Fruit fly (Drosophila melanogaster): Measurements from ENCODE around the gene CG10077.

The CG10077 gene

DNA sequence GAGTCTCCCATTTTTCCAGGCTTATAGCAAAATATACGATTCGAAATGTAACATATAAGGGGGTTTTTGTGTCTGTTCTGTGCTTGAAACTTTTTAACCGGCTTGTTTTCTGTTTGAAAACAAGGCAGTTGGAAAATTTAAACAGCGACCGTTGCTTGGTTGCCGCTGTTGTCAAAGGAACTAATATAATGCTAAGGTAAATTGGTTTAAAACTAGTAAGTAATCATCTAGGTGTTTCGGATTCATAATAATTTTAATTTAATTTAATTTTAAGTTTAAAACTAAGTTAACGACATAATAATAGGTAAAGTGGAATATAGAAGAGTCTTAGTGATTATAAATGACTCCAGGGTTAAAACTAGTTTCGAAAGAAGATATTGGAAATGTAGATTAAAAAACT, 12.1 kb upstream of the CG10077 start, which contains the start of gene CG10064:
Gene CG10064, minus strand, starts transcription at position 101 of the 400 bp plus-strand sequence.
- no peak for TF ChIP-seq EcR (GFP tag; optimal IDR thresholded peaks at IDR 0.05)
- TF ChIP-seq Dll (optimal IDR thresholded peaks at IDR 0.05): no peak
- no peak for TF ChIP-seq CG8478 (optimal IDR thresholded peaks at IDR 0.05)
- TF ChIP-seq pan (optimal IDR thresholded peaks at IDR 0.05): no peak
- no peak for TF ChIP-seq psq (optimal IDR thresholded peaks at IDR 0.05)
- TF ChIP-seq usp (GFP tag; optimal IDR thresholded peaks at IDR 0.05): no peak

DNA sequence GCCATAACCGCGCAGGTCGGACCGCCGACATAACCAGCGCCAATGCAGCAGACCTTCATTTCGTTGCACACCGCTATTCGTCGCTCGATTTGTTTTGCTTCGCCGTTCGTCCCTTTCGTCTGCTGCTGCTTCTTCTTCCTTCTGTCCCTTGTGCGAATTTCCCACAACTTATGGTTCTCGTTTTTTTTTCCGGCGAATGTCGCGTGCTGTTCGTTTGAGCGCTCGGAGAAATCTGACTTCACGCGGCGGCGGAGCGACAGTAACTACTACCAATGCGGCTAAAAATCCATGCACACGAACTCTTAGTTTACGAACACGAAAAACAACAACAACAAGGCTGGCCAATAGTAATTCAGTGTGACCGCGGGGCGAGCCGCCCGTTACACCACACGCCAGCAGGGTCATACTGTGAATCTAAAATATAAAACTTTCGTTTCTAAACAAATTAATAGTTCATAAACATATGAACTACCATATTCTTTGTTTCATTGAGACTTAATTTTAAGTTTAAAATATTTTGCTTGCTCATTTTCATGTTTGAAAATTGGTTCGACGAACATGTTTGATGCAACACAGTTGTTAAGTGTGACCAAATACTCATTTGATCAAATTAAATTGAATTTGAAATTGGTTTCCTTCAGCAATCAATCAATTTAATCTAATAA, 8.9 kb upstream of the CG10077 start, which contains the start of gene sgl:
Gene sgl, minus strand, starts transcription at position 271 of the 665 bp plus-strand sequence.
- TF ChIP-seq pan (optimal IDR thresholded peaks at IDR 0.05) (no peak), Dll (optimal IDR thresholded peaks at IDR 0.05) (no peak), psq (optimal IDR thresholded peaks at IDR 0.05) (peak; percentile 18), EcR (GFP tag; optimal IDR thresholded peaks at IDR 0.05) (no peak), CG8478 (optimal IDR thresholded peaks at IDR 0.05) (no peak)

DNA sequence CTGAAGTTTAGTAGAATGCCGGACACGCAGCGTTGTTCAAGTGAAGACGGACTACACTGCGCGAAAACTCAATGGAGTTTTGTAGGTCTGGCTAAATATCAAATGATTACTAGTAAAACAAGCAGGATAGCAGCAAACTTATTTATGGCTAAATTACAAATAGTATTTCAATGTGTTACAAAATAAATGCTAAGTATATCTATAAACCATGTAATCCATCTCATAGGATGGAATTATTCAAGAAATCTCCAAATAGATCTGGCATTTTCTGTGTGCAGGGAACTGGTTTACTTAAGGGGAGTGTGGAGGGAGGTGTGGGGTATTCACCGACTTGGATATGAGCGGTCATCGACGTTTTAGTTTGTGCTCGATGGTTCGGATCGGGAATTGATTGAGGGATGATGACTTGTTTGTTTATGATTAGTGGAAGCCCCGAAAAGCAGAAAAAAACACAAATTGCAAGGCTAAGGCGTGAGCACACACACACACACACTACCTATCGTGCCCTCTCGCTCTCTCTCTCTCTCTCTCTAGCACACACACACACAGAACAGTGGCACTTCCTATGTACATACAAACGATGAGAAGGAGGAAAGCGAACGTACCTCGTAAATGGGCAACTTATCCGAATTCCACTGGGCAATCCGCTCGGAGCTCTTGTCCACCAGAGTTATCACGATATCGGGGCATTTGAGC, 8.2 kb upstream of the CG10077 start:
- TF ChIP-seq pan (optimal IDR thresholded peaks at IDR 0.05) (no peak), psq (optimal IDR thresholded peaks at IDR 0.05) (peak; percentile 1)

DNA sequence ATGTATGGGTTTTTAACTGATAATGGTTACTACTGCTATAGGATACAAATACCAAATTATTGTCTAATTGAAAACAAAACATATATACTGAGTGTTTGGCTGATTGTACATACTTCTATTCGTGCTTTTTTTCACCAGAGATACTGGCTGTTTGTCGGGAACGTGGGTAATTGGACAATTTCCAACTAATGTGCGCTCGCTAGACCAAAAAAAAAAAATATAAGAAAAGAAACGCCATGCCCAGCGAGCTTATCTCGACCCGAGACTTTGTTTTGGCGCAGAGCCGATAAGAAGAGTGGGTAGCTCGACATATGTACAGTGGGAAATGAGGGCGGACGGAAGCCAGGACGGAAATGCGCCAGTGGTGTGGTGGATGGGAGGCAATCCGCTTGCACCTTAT, 7.5 kb upstream of the CG10077 start:
- TF ChIP-seq Dll (optimal IDR thresholded peaks at IDR 0.05) (no peak), EcR (GFP tag; optimal IDR thresholded peaks at IDR 0.05) (no peak), CG8478 (optimal IDR thresholded peaks at IDR 0.05) (no peak), psq (optimal IDR thresholded peaks at IDR 0.05) (no peak), pan (optimal IDR thresholded peaks at IDR 0.05) (no peak), usp (GFP tag; optimal IDR thresholded peaks at IDR 0.05) (no peak)

DNA sequence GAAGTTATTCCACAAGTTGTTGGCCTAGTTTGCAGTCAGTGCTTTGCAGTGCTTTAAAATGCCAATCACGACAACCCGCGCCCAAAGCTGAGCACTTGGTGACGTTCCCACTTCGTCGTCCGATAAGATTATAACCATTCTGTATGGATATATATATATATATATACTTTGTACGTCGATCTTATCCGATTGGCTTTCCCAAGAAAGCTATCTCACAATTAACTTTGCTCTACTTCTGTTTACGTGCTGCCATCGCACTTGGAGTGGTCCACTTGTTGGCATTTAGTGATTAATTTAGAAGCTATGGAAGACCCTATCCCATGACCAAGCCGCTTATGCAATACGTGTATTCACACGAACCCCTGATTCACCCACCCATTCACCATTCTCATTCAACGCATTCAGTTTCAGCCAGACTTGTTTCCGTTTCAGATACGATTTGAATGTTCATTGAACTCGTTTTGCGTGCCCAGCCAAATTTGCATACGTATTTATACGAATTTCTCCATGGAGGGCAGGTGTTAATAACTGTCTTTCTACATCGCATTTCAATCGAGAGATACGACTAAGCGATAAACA, 6.4 kb upstream of the CG10077 start:
- TF ChIP-seq psq (optimal IDR thresholded peaks at IDR 0.05): no peak
- no peak for TF ChIP-seq CG8478 (optimal IDR thresholded peaks at IDR 0.05)
- no peak for TF ChIP-seq Dll (optimal IDR thresholded peaks at IDR 0.05)
- TF ChIP-seq pan (optimal IDR thresholded peaks at IDR 0.05): no peak
- TF ChIP-seq usp (GFP tag; optimal IDR thresholded peaks at IDR 0.05): no peak
- TF ChIP-seq EcR (GFP tag; optimal IDR thresholded peaks at IDR 0.05): no peak

DNA sequence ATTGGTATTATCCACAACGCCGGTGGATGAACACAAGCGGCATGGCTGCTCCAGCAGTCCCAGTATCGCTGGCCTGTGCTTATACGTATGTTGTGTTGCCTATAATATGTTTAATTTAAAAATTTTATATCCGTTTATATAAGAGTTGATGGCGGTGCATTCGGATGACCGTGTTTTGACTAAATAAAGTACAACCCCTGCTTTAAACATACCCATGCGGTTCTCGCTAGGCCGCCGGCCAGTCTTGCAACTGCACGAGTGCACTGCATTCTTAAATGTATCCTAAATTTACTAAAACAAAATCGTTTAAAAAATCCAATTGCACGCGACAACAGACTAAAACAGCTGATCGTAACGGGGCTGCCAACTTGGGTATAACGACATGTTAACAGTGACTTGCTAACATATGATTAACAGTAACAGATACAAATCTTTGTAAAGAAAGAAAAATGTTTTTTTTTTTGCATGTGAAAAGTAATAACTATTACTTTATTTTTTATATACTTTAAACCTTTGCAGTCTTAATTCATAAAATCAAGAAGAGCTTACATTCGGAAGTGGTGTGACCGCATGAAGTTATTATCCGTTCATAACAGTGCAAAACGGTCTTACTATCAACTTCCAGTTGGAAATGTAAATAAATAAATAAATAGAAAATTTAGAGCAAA, 2.2 kb upstream of the CG10077 start, which contains the start of the genes Uqcc1 and Surf1:
Gene Uqcc1, minus strand, starts transcription at position 356 of the 668 bp plus-strand sequence.
Gene Surf1, plus strand, starts transcription at position 594 of the 668 bp plus-strand sequence.
- no peak for TF ChIP-seq psq (optimal IDR thresholded peaks at IDR 0.05)
- no peak for TF ChIP-seq EcR (GFP tag; optimal IDR thresholded peaks at IDR 0.05)
- no peak for TF ChIP-seq CG8478 (optimal IDR thresholded peaks at IDR 0.05)
- no peak for TF ChIP-seq usp (GFP tag; optimal IDR thresholded peaks at IDR 0.05)

DNA sequence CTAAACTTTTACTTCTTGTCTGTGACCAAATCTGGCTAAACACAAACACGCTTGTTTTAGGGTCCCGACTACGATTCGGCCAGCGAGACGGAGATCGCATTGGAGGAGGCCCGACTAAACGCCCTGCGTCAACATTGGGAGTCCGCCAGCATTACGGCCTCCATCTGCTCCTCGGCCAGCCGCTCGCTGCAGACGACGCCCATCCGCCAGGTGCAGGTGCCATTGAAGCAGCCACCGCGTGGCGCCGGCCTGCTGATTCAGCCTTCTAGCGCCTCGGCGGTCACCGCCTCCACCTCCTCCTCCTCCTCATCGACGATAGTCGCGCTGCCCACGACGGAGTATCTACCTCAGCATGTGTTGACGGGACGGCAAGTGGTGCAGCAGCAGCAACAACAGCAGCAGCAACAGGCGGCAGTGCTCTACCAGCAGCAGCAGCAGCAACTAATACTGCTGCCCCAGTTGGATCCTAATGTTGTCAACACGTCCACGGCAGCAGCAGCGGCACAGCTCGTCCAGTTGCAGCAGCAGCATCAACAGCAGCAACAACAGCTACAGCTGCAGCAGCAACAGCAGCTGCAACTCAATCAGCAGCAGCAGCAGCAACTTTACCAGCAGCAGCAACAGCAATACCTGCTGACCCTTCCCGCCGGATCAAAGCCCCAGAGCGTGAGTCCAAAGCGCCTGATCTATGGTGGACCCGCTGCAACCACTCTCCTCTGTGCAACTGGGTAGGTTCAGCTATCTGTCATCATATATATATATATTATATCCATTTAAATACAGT, 8.3 kb downstream of the CG10077 start:
- TF ChIP-seq usp (GFP tag; optimal IDR thresholded peaks at IDR 0.05) (no peak), psq (optimal IDR thresholded peaks at IDR 0.05) (no peak), CG8478 (optimal IDR thresholded peaks at IDR 0.05) (no peak), Dll (optimal IDR thresholded peaks at IDR 0.05) (no peak), pan (optimal IDR thresholded peaks at IDR 0.05) (no peak), EcR (GFP tag; optimal IDR thresholded peaks at IDR 0.05) (no peak)

DNA sequence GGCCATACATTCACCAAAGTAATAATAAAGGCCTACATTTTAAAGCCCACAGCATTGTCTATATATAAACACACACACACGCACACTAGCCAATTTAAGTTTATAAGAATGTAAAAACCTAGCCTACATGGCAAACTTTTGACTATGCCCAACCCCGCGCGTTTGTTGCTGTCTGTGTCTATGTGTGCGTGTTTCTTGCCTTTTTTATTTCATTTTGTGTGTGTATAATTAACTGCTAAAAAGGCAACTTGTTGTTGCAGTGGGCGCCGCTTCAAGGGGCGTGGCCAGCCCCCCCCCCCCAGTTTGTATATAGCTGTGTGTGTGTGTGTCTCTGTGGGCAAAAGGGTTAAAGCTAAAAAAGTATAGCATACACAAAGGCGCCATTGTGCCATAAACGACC, 10.3 kb downstream of the CG10077 start:
- TF ChIP-seq Dll (optimal IDR thresholded peaks at IDR 0.05) (no peak), EcR (GFP tag; optimal IDR thresholded peaks at IDR 0.05) (no peak), CG8478 (optimal IDR thresholded peaks at IDR 0.05) (no peak), psq (optimal IDR thresholded peaks at IDR 0.05) (no peak), usp (GFP tag; optimal IDR thresholded peaks at IDR 0.05) (no peak), pan (optimal IDR thresholded peaks at IDR 0.05) (no peak)

DNA sequence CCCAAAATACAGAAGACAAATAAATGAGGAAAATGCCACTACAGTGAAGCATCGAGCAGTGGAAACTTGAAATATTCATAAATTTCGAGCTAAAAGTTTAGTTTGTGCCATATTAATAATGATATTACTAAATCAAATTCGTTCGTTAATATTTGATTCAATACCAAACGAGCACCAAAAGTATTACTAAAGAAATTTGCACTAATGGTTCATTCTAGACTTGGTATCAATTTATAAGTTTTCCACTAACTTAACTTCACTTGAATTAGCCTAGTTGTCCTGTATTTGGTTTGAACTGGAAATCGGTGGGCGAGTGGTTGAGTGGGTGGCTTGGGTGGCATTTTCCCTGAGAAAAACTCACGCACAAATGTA, 11.8 kb downstream of the CG10077 start:
- no peak for TF ChIP-seq usp (GFP tag; optimal IDR thresholded peaks at IDR 0.05)
- TF ChIP-seq pan (optimal IDR thresholded peaks at IDR 0.05): no peak
- TF ChIP-seq Dll (optimal IDR thresholded peaks at IDR 0.05): no peak

DNA sequence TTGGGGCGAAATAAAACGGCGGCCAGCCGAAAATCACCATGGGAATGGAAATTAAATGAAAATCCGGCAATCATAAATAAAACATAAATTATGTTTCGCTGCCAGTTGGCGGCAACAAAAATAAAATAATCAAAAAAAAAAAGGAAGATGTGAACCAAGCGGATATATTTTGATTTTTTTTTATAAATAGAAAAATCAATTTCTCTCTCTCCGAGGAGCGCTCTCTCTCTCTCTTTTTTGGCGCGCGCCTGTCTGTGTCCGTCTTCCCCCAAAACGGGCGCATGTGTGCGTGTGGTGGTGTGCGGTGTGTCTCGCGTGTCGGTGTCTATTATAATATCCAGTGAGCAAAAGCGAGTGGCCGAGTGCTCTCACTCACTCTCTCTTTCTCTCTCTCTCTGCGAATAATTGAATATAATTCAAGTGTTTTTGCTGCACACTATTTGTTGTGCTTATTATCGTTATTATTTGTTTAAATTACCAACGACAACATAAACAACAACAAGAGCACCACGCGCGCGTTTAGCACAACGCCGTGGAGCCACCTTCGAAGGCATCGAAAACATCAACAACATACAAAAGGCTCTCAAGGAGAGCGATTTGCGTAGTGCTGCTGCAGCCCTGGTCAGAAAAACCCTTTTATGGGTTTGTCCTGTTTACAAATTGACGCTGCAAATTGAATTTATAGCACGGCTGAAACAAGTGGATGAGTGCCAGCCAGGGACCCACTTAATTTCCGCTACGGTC, 12.3 kb downstream of the CG10077 start:
- TF ChIP-seq pan (optimal IDR thresholded peaks at IDR 0.05): no peak
- peak; percentile 80 for TF ChIP-seq Dll (optimal IDR thresholded peaks at IDR 0.05)
- no peak for TF ChIP-seq CG8478 (optimal IDR thresholded peaks at IDR 0.05)

DNA sequence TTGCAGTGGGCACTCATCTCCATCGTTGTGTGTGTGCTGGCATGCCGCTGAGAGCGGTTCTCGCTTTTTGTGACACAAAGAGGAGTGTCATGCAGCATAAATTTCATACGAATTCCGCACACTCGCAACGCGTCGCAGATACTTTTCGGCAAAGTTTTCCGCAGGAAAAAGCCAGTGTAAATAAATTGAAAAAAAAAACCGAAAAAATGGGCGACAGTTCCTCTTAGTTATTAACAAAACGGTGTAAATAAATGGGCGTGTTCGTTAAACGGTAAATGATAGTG, 12.9 kb downstream of the CG10077 start, which contains the start of gene tow:
Gene tow, plus strand, starts transcription at position 26 of the 284 bp plus-strand sequence.
- TF ChIP-seq CG8478 (optimal IDR thresholded peaks at IDR 0.05) (no peak), EcR (GFP tag; optimal IDR thresholded peaks at IDR 0.05) (no peak), usp (GFP tag; optimal IDR thresholded peaks at IDR 0.05) (no peak), psq (optimal IDR thresholded peaks at IDR 0.05) (no peak), Dll (optimal IDR thresholded peaks at IDR 0.05) (no peak), pan (optimal IDR thresholded peaks at IDR 0.05) (no peak)

Measured in whole organism.